Worm (Caenorhabditis elegans): ENCODE data around the gene T28A11.13.
A peak's percentile ranks its signal among the peaks of the same experiment; 100 is the strongest.

The T28A11.13 gene

ce11 chrV:3241175-3241574 is 8.9 kb downstream of the T28A11.13 start, which contains the start of gene srj-11:
Gene srj-11, plus strand, starts transcription at chrV:3241424.
- TF ChIP-seq mxl-3 (GFP tag; optimal IDR thresholded peaks at IDR 0.05) = no peak
- TF ChIP-seq unc-62 (GFP tag; optimal IDR thresholded peaks at IDR 0.05 in 1 of 2) = peak in 1 of 2 experiments; percentile 95
- no peak for TF ChIP-seq unc-62 (tag; optimal IDR thresholded peaks at IDR 0.05)

- no peak for TF ChIP-seq nhr-77 (tag; optimal IDR thresholded peaks at IDR 0.05)
- TF ChIP-seq F49E8.2 (tag; optimal IDR thresholded peaks at IDR 0.05; ENCODE audit: borderline replicate concordance) = no peak
- no peak for TF ChIP-seq F26F4.8 (GFP tag; conservative IDR thresholded peaks at IDR 0.05)
- TF ChIP-seq mxl-3 (GFP tag; optimal IDR thresholded peaks at IDR 0.05) = no peak
- no peak for TF ChIP-seq nhr-6 (tag; optimal IDR thresholded peaks at IDR 0.05)
- TF ChIP-seq dmd-8 (GFP tag; IDR thresholded peaks at IDR 0.05) = no peak
- no peak for TF ChIP-seq cey-2 (tag; optimal IDR thresholded peaks at IDR 0.05; ENCODE audit: borderline replicate concordance, insufficient read depth)
- TF ChIP-seq nhr-41 (GFP tag; IDR thresholded peaks at IDR 0.05) = no peak
- no peak for TF ChIP-seq lin-38 (GFP tag; IDR thresholded peaks at IDR 0.05)
Measured at ce11 chrV:3236610-3237009, 13.4 kb downstream of the T28A11.13 start, which contains the start of the genes K08D9.9 and str-16. Gene K08D9.9, minus strand, starts transcription at chrV:3236710. Gene str-16, plus strand, starts transcription at chrV:3236875.

ce11 chrV:3234887-3235286 is 15.2 kb downstream of the T28A11.13 start, which contains the start of gene K08D9.6:
Gene K08D9.6, minus strand, starts transcription at chrV:3234987.
- no peak for TF ChIP-seq fkh-10 (GFP tag; optimal IDR thresholded peaks at IDR 0.05)
- TF ChIP-seq spr-3 (GFP tag; optimal IDR thresholded peaks at IDR 0.05) = no peak
- TF ChIP-seq spr-1 (tag; optimal IDR thresholded peaks at IDR 0.05) = no peak
- TF ChIP-seq unc-62 (GFP tag; optimal IDR thresholded peaks at IDR 0.05 in 1 of 2) = no peak
- no peak for TF ChIP-seq unc-62 (tag; optimal IDR thresholded peaks at IDR 0.05)
- no peak for TF ChIP-seq nhr-237 (tag; optimal IDR thresholded peaks at IDR 0.05)
- no peak for TF ChIP-seq mxl-2 (GFP tag; conservative IDR thresholded peaks at IDR 0.05)
- no peak for TF ChIP-seq unc-130 (GFP tag; optimal IDR thresholded peaks at IDR 0.05)
- no peak for TF ChIP-seq lin-13 (GFP tag; optimal IDR thresholded peaks at IDR 0.05)
- TF ChIP-seq hlh-11 (tag; optimal IDR thresholded peaks at IDR 0.05) = no peak
- no peak for TF ChIP-seq egl-27 (tag; optimal IDR thresholded peaks at IDR 0.05)
- TF ChIP-seq rbr-2 (tag; optimal IDR thresholded peaks at IDR 0.05) = no peak
- no peak for TF ChIP-seq daf-12 (tag; optimal IDR thresholded peaks at IDR 0.05)
- TF ChIP-seq saeg-2 (GFP tag; IDR thresholded peaks at IDR 0.05) = no peak
- TF ChIP-seq lin-38 (GFP tag; IDR thresholded peaks at IDR 0.05) = no peak
- TF ChIP-seq R02D3.7 (tag; optimal IDR thresholded peaks at IDR 0.05) = no peak
- no peak for TF ChIP-seq sdz-12 (GFP tag; optimal IDR thresholded peaks at IDR 0.05)
- TF ChIP-seq mdl-1 (tag; optimal IDR thresholded peaks at IDR 0.05) = no peak
- TF ChIP-seq nhr-111 (GFP tag; optimal IDR thresholded peaks at IDR 0.05) = no peak

ce11 chrV:3230597-3230996 is 19.5 kb downstream of the T28A11.13 start, which contains the start of gene K08D9.10:
Gene K08D9.10, plus strand, starts transcription at chrV:3230897.
- no peak for TF ChIP-seq skn-1 (tag; optimal IDR thresholded peaks at IDR 0.05)
- TF ChIP-seq Y105C5A.15 (GFP tag; IDR thresholded peaks at IDR 0.05) = no peak
- TF ChIP-seq hmg-1.1 (GFP tag; IDR thresholded peaks at IDR 0.05) = no peak
- no peak for TF ChIP-seq Y48G9A.11 (GFP tag; IDR thresholded peaks at IDR 0.05)
- no peak for TF ChIP-seq lin-29 (GFP tag; IDR thresholded peaks at IDR 0.05)
- no peak for TF ChIP-seq saeg-2 (GFP tag; IDR thresholded peaks at IDR 0.05)
- no peak for TF ChIP-seq zfp-2 (tag; optimal IDR thresholded peaks at IDR 0.05)
- no peak for TF ChIP-seq lin-1 (GFP tag; IDR thresholded peaks at IDR 0.05)
- no peak for TF ChIP-seq unc-39 (tag; optimal IDR thresholded peaks at IDR 0.05)
- TF ChIP-seq gei-8 (GFP tag; optimal IDR thresholded peaks at IDR 0.05) = no peak
- TF ChIP-seq lin-38 (GFP tag; IDR thresholded peaks at IDR 0.05) = no peak
- TF ChIP-seq zip-11 (GFP tag; IDR thresholded peaks at IDR 0.05) = no peak
- TF ChIP-seq zfp-3 (GFP tag; conservative IDR thresholded peaks at IDR 0.05) = no peak
- TF ChIP-seq ces-1 (GFP tag; optimal IDR thresholded peaks at IDR 0.05) = no peak

Data from whole organism, L4 larva.